Fruit fly (Drosophila melanogaster): ENCODE measurements around the gene CG15260.

Gene CG15260

DNA sequence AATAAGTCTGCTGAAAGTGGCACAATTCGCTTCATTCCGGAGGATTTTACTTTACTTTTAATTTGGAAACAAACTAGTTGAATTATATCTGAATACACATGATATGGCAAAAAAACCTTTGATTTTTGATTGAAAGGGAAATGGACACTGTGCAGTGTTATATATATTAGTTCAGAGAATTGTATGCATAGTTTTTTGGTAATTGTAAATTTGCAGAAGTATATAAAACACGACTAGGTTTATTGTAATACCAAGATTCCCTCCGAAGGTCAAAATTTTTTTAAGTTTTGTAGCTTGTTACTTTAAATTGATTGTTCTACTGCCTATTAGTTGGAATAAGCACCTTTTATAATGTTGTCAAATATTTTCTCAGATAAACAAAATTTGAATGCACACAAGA is at the start of gene CG15260:
Gene CG15260, minus strand, starts transcription at position 101 of the 400 bp plus-strand sequence.
- no peak for TF ChIP-seq CG13204 (GFP tag; optimal IDR thresholded peaks at IDR 0.05)

- TF ChIP-seq fd96Ca (GFP tag; IDR thresholded peaks at IDR 0.05) = peak; percentile 41; the same call in 1 of the 3 replicates
- 0 out of 2 replicates have a peak, but pooled peaks have one; percentile 13 for TF ChIP-seq CG12605 (GFP tag; IDR thresholded peaks at IDR 0.05)
- peak; percentile 9 for TF ChIP-seq CG13204 (GFP tag; optimal IDR thresholded peaks at IDR 0.05)
- no peak for TF ChIP-seq CG4496 (GFP tag; IDR thresholded peaks at IDR 0.05)
Measured at dm6 chr2L:15339601-15340000, 47.6 kb upstream of the CG15260 start.

dm6 chr2L:15337248-15337848 is 45.3 kb upstream of the CG15260 start:
- TF ChIP-seq CG14655 (GFP tag; optimal IDR thresholded peaks at IDR 0.05) = peak; percentile 58
- no peak for TF ChIP-seq rn (GFP tag; IDR thresholded peaks at IDR 0.05)
- peak; percentile 42 for TF ChIP-seq CG8159 (tag; optimal IDR thresholded peaks at IDR 0.05)
- peak; percentile 36 for TF ChIP-seq CG8301 (tag; optimal IDR thresholded peaks at IDR 0.05)
- no peak for TF ChIP-seq CG10348 (GFP tag; IDR thresholded peaks at IDR 0.05)
- TF ChIP-seq CG17806 (tag; optimal IDR thresholded peaks at IDR 0.05) = peak; percentile 29
- no peak for TF ChIP-seq CG15710 (tag; optimal IDR thresholded peaks at IDR 0.05)
- TF ChIP-seq Pif1A (GFP tag; optimal IDR thresholded peaks at IDR 0.05) = peak; percentile 7
- no peak for TF ChIP-seq fd96Ca (GFP tag; IDR thresholded peaks at IDR 0.05)
- TF ChIP-seq CG13204 (GFP tag; optimal IDR thresholded peaks at IDR 0.05) = no peak
- TF ChIP-seq Snoo (tag; optimal IDR thresholded peaks at IDR 0.05) = no peak
- no peak for TF ChIP-seq CG12605 (GFP tag; IDR thresholded peaks at IDR 0.05)
- TF ChIP-seq CG4496 (GFP tag; IDR thresholded peaks at IDR 0.05) = 0 out of 3 replicates have a peak, but pooled peaks have one; percentile 36
- 0 out of 2 replicates have a peak, but pooled peaks have one; percentile 13 for TF ChIP-seq Ets98B (GFP tag; IDR thresholded peaks at IDR 0.05)
- peak; percentile 26 for TF ChIP-seq CG9948 (tag; optimal IDR thresholded peaks at IDR 0.05)
- TF ChIP-seq CG34367 (tag; optimal IDR thresholded peaks at IDR 0.05) = peak; percentile 31
- TF ChIP-seq gl (tag; optimal IDR thresholded peaks at IDR 0.05) = no peak
- TF ChIP-seq Pif1B (GFP tag; optimal IDR thresholded peaks at IDR 0.05) = no peak
- TF ChIP-seq EcR (GFP tag; optimal IDR thresholded peaks at IDR 0.05) = no peak
- no peak for TF ChIP-seq D1 (tag; optimal IDR thresholded peaks at IDR 0.05)
- no peak for TF ChIP-seq CG32121 (GFP tag; IDR thresholded peaks at IDR 0.05)

- TF ChIP-seq EcR (GFP tag; optimal IDR thresholded peaks at IDR 0.05) (peak; percentile 30), CG32121 (GFP tag; IDR thresholded peaks at IDR 0.05) (peak; percentile 35; the same call in 1 of the 2 replicates), CG12605 (GFP tag; IDR thresholded peaks at IDR 0.05) (peak; percentile 28; the same call in 1 of the 2 replicates), CG34367 (tag; optimal IDR thresholded peaks at IDR 0.05) (no peak), CG10348 (GFP tag; IDR thresholded peaks at IDR 0.05) (no peak), Pif1A (GFP tag; optimal IDR thresholded peaks at IDR 0.05) (no peak)
Measured at dm6 chr2L:15333602-15334080, 41.6 kb upstream of the CG15260 start, which contains the start of gene esg. Gene esg, plus strand, starts transcription at chr2L:15333866.

dm6 chr2L:15332561-15332960 is 40.5 kb upstream of the CG15260 start:
- TF ChIP-seq CG8301 (tag; optimal IDR thresholded peaks at IDR 0.05) (no peak), Pif1A (GFP tag; optimal IDR thresholded peaks at IDR 0.05) (no peak), Snoo (tag; optimal IDR thresholded peaks at IDR 0.05) (no peak), CG12605 (GFP tag; IDR thresholded peaks at IDR 0.05) (no peak), CG15710 (tag; optimal IDR thresholded peaks at IDR 0.05) (no peak), CG13204 (GFP tag; optimal IDR thresholded peaks at IDR 0.05) (no peak), D1 (tag; optimal IDR thresholded peaks at IDR 0.05) (no peak), CG9948 (tag; optimal IDR thresholded peaks at IDR 0.05) (no peak), CG14655 (GFP tag; optimal IDR thresholded peaks at IDR 0.05) (no peak)

- TF ChIP-seq D1 (tag; optimal IDR thresholded peaks at IDR 0.05) (no peak), EcR (GFP tag; optimal IDR thresholded peaks at IDR 0.05) (no peak), CG32121 (GFP tag; IDR thresholded peaks at IDR 0.05) (no peak), Pif1B (GFP tag; optimal IDR thresholded peaks at IDR 0.05) (no peak), Snoo (tag; optimal IDR thresholded peaks at IDR 0.05) (no peak), CG34367 (tag; optimal IDR thresholded peaks at IDR 0.05) (no peak)
Measured at dm6 chr2L:15331353-15331752, 39.3 kb upstream of the CG15260 start.

DNA sequence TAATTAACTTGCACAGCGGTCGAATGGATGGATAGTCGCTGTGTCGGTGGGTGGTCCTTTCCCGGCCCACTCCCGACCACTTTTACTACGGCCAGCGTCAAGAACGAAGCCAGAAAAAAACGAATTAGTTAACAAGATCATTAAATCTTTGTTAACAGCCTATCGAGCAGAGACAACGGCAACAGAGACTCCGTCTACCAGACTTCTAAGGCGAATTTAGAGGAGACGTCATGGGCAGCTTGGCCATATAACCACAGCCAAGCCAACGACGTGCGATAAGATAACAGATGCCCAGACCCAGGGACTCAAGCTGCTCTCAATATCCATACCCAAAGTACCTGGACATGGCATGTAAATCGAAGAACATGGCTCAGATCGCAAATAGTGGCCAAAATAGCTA is 38.6 kb upstream of the CG15260 start:
- no peak for TF ChIP-seq CG8301 (tag; optimal IDR thresholded peaks at IDR 0.05)
- no peak for TF ChIP-seq EcR (GFP tag; optimal IDR thresholded peaks at IDR 0.05)
- no peak for TF ChIP-seq CG17806 (tag; optimal IDR thresholded peaks at IDR 0.05)
- TF ChIP-seq CG14655 (GFP tag; optimal IDR thresholded peaks at IDR 0.05) = no peak
- no peak for TF ChIP-seq Snoo (tag; optimal IDR thresholded peaks at IDR 0.05)
- no peak for TF ChIP-seq D1 (tag; optimal IDR thresholded peaks at IDR 0.05)
- no peak for TF ChIP-seq Pif1A (GFP tag; optimal IDR thresholded peaks at IDR 0.05)
- no peak for TF ChIP-seq CG9948 (tag; optimal IDR thresholded peaks at IDR 0.05)

Measured in whole organism, pupa.